Fruit fly (Drosophila melanogaster) whole organism, prepupa: ENCODE data around the gene Ns4.

Source experiments
- CG3032 ChIP-seq: fragments of 200-800 bp; optimal IDR thresholded peaks from 2 replicates; lab custom pipeline; 2019; ENCODE audit warnings: missing biosample characterization, mild to moderate bottlenecking, missing genetic modification characterization, moderate library complexity
- CG6808 ChIP-seq: fragments of 200-800 bp; sonication (Bioruptor generic); optimal IDR thresholded peaks from 3 replicates; lab custom pipeline; 2017; ENCODE audit warnings: missing biosample characterization, missing genetic modification characterization, mild to moderate bottlenecking, moderate library complexity, missing genetic modification reagents
- CG9139 ChIP-seq: fragments of 200-800 bp; sonication (Bioruptor generic); optimal IDR thresholded peaks from 3 replicates; lab custom pipeline; 2017; ENCODE audit warnings: missing biosample characterization, mild to moderate bottlenecking, missing genetic modification characterization
- Eip78C ChIP-seq: fragments of 200-800 bp; sonication (Bioruptor generic); peaks from one replicate; lab custom pipeline; 2016; ENCODE audit warnings: missing biosample characterization, missing genetic modification characterization
- Gug ChIP-seq: fragments of 200-800 bp; sonication (Bioruptor generic); IDR thresholded peaks from 2 replicates; pipeline ENCODE4 v1.3.6; 2022; ENCODE audit warnings: missing biosample characterization, missing genetic modification characterization
- Sox102F ChIP-seq: fragments of 200-800 bp; sonication (Bioruptor generic); optimal IDR thresholded peaks from 2 replicates; lab custom pipeline; 2016; ENCODE audit warnings: missing biosample characterization, mild to moderate bottlenecking, missing genetic modification characterization
- achi ChIP-seq: fragments of 200-800 bp; sonication (Bioruptor generic); optimal IDR thresholded peaks from 3 replicates; lab custom pipeline; 2016; ENCODE audit warnings: missing biosample characterization, missing genetic modification characterization
- esn ChIP-seq: fragments of 200-800 bp; sonication (Bioruptor generic); optimal IDR thresholded peaks from 2 replicates; lab custom pipeline; 2016; ENCODE audit warnings: missing biosample characterization, mild to moderate bottlenecking, missing genetic modification characterization, moderate library complexity
- ss ChIP-seq, 2 experiments: fragments of 200-800 bp; sonication (Bioruptor generic); optimal IDR thresholded peaks; 2 replicates in 1 of 2; 3 replicates in 1 of 2; lab custom pipeline; 2017 to 2018; ENCODE audit warnings: mild to moderate bottlenecking in 2 of 2, missing biosample characterization in 2 of 2, missing genetic modification characterization in 2 of 2, moderate library complexity in 1 of 2

- TF ChIP-seq CG9139 (GFP tag; lab: Kevin White, UChicago) (no peak), Sox102F (GFP tag; lab: Kevin White, UChicago) (no peak), esn (GFP tag; lab: Kevin White, UChicago) (no peak), ss (GFP tag; optimal IDR thresholded peaks at IDR 0.05; lab: Kevin White, UChicago) (no peak), Eip78C (GFP tag; lab: Kevin White, UChicago) (no peak), CG6808 (GFP tag; lab: Kevin White, UChicago) (no peak), CG3032 (tag; lab: Kevin White, UChicago) (no peak), achi (no peak), Gug (GFP tag; lab: Robert Waterston, UW) (no peak)
Observed at dm6 chr2L:20803733-20804164, 51.5 kb downstream of the Ns4 start.
